Worm (Caenorhabditis elegans): Measurements from ENCODE around the gene gei-8.

DNA sequence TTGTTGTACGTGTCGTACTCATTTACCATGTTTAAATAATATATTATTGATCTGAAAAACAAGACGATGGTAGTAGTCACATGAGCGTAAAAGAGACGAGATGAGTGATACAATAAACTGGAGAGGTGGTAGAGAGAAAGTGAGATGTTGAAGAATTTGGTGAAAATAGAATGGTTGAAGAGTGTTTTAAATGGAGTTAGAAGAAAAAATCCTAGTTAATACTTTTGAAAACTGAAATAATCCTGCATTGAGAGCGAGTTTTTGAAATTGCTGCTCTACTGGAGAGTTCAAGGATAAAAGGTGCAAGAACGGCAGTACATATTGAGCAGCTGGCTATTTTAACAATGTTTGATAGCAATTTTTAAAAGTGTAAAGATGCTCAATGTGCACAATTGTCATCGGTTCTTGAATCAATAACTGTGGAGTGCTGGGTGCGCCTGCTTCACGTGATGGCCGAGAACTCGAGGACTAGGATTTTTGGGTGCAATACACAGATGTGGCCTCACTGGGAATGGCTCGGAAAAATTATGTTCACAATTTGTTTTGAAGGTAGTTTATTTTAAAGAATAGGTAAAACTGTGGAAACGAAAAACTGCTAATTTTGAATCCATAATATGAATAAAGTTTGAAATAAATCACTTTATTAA lies 37.2 kb upstream of the gei-8 start, which contains the start of gene atg-13:
- no peak for TF ChIP-seq ama-1 (optimal IDR thresholded peaks at IDR 0.05)
- no peak for TF ChIP-seq flt-1 (GFP tag; IDR thresholded peaks at IDR 0.05)
- no peak for TF ChIP-seq ets-7 (tag; optimal IDR thresholded peaks at IDR 0.05)
- TF ChIP-seq tra-4 (tag; optimal IDR thresholded peaks at IDR 0.05) = no peak
- TF ChIP-seq hmg-4 (GFP tag; optimal IDR thresholded peaks at IDR 0.05) = no peak
- TF ChIP-seq ceh-36 (tag; optimal IDR thresholded peaks at IDR 0.05) = no peak
- no peak for TF ChIP-seq hmbx-1 (tag; optimal IDR thresholded peaks at IDR 0.05)
- no peak for TF ChIP-seq scrt-1 (GFP tag; IDR thresholded peaks at IDR 0.05)
- TF ChIP-seq pes-1 (GFP tag; IDR thresholded peaks at IDR 0.05) = no peak
- no peak for TF ChIP-seq ceh-13 (GFP tag; optimal IDR thresholded peaks at IDR 0.05)
- no peak for TF ChIP-seq tbx-37 (GFP tag; conservative IDR thresholded peaks at IDR 0.05)

Data from whole organism, early embryonic.